Worm (Caenorhabditis elegans) whole organism, L4 larva: ENCODE results near the gene tag-153.

Source experiments
- D1046.2 ChIP-seq: fragments of 200-800 bp; sonication (Bioruptor generic); IDR thresholded peaks from 2 replicates; pipeline ENCODE4 v1.3.6; 2022; ENCODE audit warnings: missing genetic modification characterization, missing compliant biosample characterization
- T20F7.1 ChIP-seq: fragments of 200-800 bp; sonication (Bioruptor generic); optimal IDR thresholded peaks from 2 replicates; lab custom pipeline; 2018; ENCODE audit warnings: mild to moderate bottlenecking, missing genetic modification characterization, missing compliant biosample characterization
- Y105C5A.15 ChIP-seq: fragments of 200-800 bp; sonication (Bioruptor generic); IDR thresholded peaks from 2 replicates; pipeline ENCODE4 v1.3.6; 2022; ENCODE audit warnings: missing genetic modification characterization, missing compliant biosample characterization
- Y48G9A.11 ChIP-seq: fragments of 200-800 bp; sonication (Bioruptor generic); IDR thresholded peaks from 2 replicates; pipeline ENCODE4 v1.3.6; 2022; ENCODE audit warnings: missing genetic modification reagents, missing genetic modification characterization, missing compliant biosample characterization
- ceh-28 ChIP-seq: fragments of 150-350 bp; optimal IDR thresholded peaks from 2 replicates; lab custom pipeline; 2014; ENCODE audit warnings: missing biosample characterization, missing genetic modification reagents, missing genetic modification characterization
- daf-16 ChIP-seq, 3 experiments: sonication (generic microtip); optimal IDR thresholded peaks; 2 replicates each; lab custom pipeline; 2016 to 2017; ENCODE audit warnings: missing genetic modification characterization in 3 of 3, missing genetic modification reagents in 3 of 3, mild to moderate bottlenecking in 2 of 3, missing compliant biosample characterization in 2 of 3, missing biosample characterization in 1 of 3, moderate library complexity in 1 of 3
- daf-19 ChIP-seq: fragments of 200-800 bp; sonication (Bioruptor generic); conservative IDR thresholded peaks from 2 replicates; pipeline ENCODE4 v1.3.6; 2022; ENCODE audit warnings: missing genetic modification characterization, missing compliant biosample characterization
- dmd-6 ChIP-seq: fragments of 200-800 bp; sonication (Bioruptor generic); IDR thresholded peaks from 2 replicates; pipeline ENCODE4 v1.3.6; 2022; ENCODE audit warnings: missing genetic modification reagents, missing genetic modification characterization, missing compliant biosample characterization
- dpl-1 ChIP-seq: fragments of 150-350 bp; optimal IDR thresholded peaks from 2 replicates; lab custom pipeline; 2014; ENCODE audit warnings: missing biosample characterization, missing genetic modification reagents, missing genetic modification characterization
- dve-1 ChIP-seq: sonication (generic microtip); optimal IDR thresholded peaks from 2 replicates; lab custom pipeline; 2017; ENCODE audit warnings: antibody characterized with exemption, mild to moderate bottlenecking, missing genetic modification characterization, missing compliant biosample characterization; ENCODE audit not compliant: insufficient read depth
- fkh-10 ChIP-seq: fragments of 150-350 bp; optimal IDR thresholded peaks from 2 replicates; lab custom pipeline; 2014; ENCODE audit warnings: missing biosample characterization, missing genetic modification reagents, missing genetic modification characterization
- fos-1 ChIP-seq: fragments of 150-350 bp; optimal IDR thresholded peaks from 2 replicates; lab custom pipeline; 2014; ENCODE audit warnings: missing biosample characterization, missing genetic modification characterization
- hif-1 ChIP-seq, 2 experiments: sonication (generic microtip); optimal IDR thresholded peaks; 2 replicates each; lab custom pipeline; 2016 to 2017; ENCODE audit warnings: missing compliant biosample characterization in 2 of 2, missing genetic modification characterization in 2 of 2, missing genetic modification reagents in 2 of 2, missing genotype in 2 of 2, mild to moderate bottlenecking in 1 of 2
- hlh-11 ChIP-seq: fragments of 200-800 bp; sonication (Bioruptor generic); optimal IDR thresholded peaks from 2 replicates; lab custom pipeline; 2018; ENCODE audit warnings: mild to moderate bottlenecking, missing genetic modification characterization, missing compliant biosample characterization
- hlh-30 ChIP-seq: sonication (generic microtip); optimal IDR thresholded peaks from 2 replicates; lab custom pipeline; 2017; ENCODE audit warnings: antibody characterized with exemption, mild to moderate bottlenecking, missing genetic modification characterization, missing compliant biosample characterization; ENCODE audit not compliant: insufficient read depth
- lin-1 ChIP-seq: fragments of 200-800 bp; sonication (Bioruptor generic); IDR thresholded peaks from 2 replicates; pipeline ENCODE4 v1.3.6; 2022; ENCODE audit warnings: missing genetic modification reagents, missing genetic modification characterization, missing compliant biosample characterization
- lin-13 ChIP-seq: fragments of 150-350 bp; optimal IDR thresholded peaks from 2 replicates; lab custom pipeline; 2014; ENCODE audit warnings: missing biosample characterization, missing genetic modification reagents, missing genetic modification characterization
- lir-3 ChIP-seq: sonication (generic microtip); optimal IDR thresholded peaks from 2 replicates; lab custom pipeline; 2016; ENCODE audit warnings: mild to moderate bottlenecking, missing genetic modification characterization, missing compliant biosample characterization
- madf-5 ChIP-seq, 2 experiments: fragments of 200-800 bp; sonication (Bioruptor generic); IDR thresholded peaks; 2 replicates each; pipeline ENCODE4 v1.3.6; 2022; ENCODE audit warnings: missing compliant biosample characterization in 2 of 2, missing genetic modification characterization in 2 of 2
- mdl-1 ChIP-seq, 2 experiments: fragments of 150-350 bp in 1 of 2; sonication (generic microtip) in 1 of 2; optimal IDR thresholded peaks; 2 replicates each; lab custom pipeline; 2014 to 2017; ENCODE audit warnings: missing biosample characterization in 2 of 2, missing genetic modification characterization in 2 of 2
- mdt-29 ChIP-seq: fragments of 200-800 bp; sonication (Bioruptor generic); IDR thresholded peaks from 2 replicates; pipeline ENCODE4 v1.3.6; 2022; ENCODE audit warnings: missing genetic modification reagents, missing genetic modification characterization, missing compliant biosample characterization
- mxl-3 ChIP-seq: fragments of 200-800 bp; sonication (Bioruptor generic); optimal IDR thresholded peaks from 2 replicates; lab custom pipeline; 2018; ENCODE audit warnings: mild to moderate bottlenecking, missing genetic modification characterization, missing compliant biosample characterization
- nhr-111 ChIP-seq: fragments of 200-800 bp; sonication (Bioruptor generic); optimal IDR thresholded peaks from 2 replicates; lab custom pipeline; 2018; ENCODE audit warnings: mild to moderate bottlenecking, missing genetic modification characterization, missing compliant biosample characterization
- nhr-28 ChIP-seq: fragments of 150-350 bp; optimal IDR thresholded peaks from 2 replicates; lab custom pipeline; 2014; ENCODE audit warnings: missing biosample characterization, missing genetic modification characterization
- nhr-41 ChIP-seq: fragments of 200-800 bp; sonication (Bioruptor generic); IDR thresholded peaks from 2 replicates; pipeline ENCODE4 v1.3.6; 2022; ENCODE audit warnings: missing genetic modification reagents, missing genetic modification characterization, missing compliant biosample characterization
- pha-4 ChIP-seq, 2 experiments: fragments of 150-350 bp in 1 of 2; fragments of 200-800 bp in 1 of 2; sonication (Bioruptor generic) in 1 of 2; IDR thresholded peaks in 1 of 2; optimal IDR thresholded peaks in 1 of 2; 2 replicates each; pipeline versions ENCODE4 v1.3.6 to Lab custom; 2014 to 2022; ENCODE audit warnings: missing genetic modification characterization in 2 of 2, missing genetic modification reagents in 2 of 2, missing biosample characterization in 1 of 2, missing compliant biosample characterization in 1 of 2
- php-3 ChIP-seq: fragments of 200-800 bp; sonication (Bioruptor generic); IDR thresholded peaks from 2 replicates; pipeline ENCODE4 v1.3.6; 2022; ENCODE audit warnings: missing genetic modification reagents, missing genetic modification characterization, missing compliant biosample characterization
- pqm-1 ChIP-seq: sonication (generic microtip); optimal IDR thresholded peaks from 2 replicates; lab custom pipeline; 2017; ENCODE audit warnings: missing biosample characterization, missing genetic modification characterization
- rbr-2 ChIP-seq: sonication (generic microtip); optimal IDR thresholded peaks from 2 replicates; lab custom pipeline; 2016; ENCODE audit warnings: missing genotype, missing genetic modification characterization, missing compliant biosample characterization
- saeg-2 ChIP-seq: fragments of 200-800 bp; sonication (Bioruptor generic); IDR thresholded peaks from 2 replicates; pipeline ENCODE4 v1.3.6; 2022; ENCODE audit warnings: missing genetic modification reagents, missing genetic modification characterization, missing compliant biosample characterization
- skn-1 ChIP-seq: fragments of 150-350 bp; optimal IDR thresholded peaks from 2 replicates; lab custom pipeline; 2014; ENCODE audit warnings: missing biosample characterization, missing genetic modification characterization
- snpc-1.2 ChIP-seq: fragments of 200-800 bp; sonication (Bioruptor generic); IDR thresholded peaks from 2 replicates; pipeline ENCODE4 v1.3.6; 2022; ENCODE audit warnings: missing genetic modification reagents, missing genetic modification characterization, missing compliant biosample characterization
- unc-62 ChIP-seq, 3 experiments: fragments of 150-350 bp in 1 of 3; sonication (generic microtip); optimal IDR thresholded peaks in 2 of 3; peaks in 1 of 3; 1 replicate in 1 of 3; 2 replicates in 2 of 3; lab custom pipeline; 2014 to 2017; ENCODE audit warnings: missing biosample characterization in 3 of 3, missing genetic modification characterization in 3 of 3, missing genetic modification reagents in 3 of 3, missing genotype in 1 of 3
- zip-2 ChIP-seq: fragments of 150-350 bp; optimal IDR thresholded peaks from 2 replicates; lab custom pipeline; 2014; ENCODE audit warnings: missing biosample characterization, missing genetic modification characterization

Gene tag-153

DNA sequence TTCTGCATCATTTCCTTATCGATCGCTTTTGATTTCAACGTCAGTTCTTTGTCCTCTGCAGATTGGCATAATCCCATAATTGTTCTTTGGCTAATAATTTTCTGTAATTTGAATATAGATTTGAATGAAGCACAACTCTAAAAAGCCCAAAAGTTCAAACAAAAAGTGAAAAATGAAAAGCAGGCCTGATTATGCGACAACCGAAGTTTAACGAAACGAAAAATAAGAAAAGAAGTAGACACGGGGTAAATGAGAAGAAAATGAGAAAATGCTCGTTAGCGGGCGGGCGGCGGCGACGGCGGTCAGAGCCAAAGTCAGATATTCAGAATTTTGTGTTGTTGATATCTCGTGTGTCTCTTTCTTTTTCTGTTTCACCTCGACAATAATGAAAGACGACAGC, 36.8 kb downstream of the tag-153 start, which contains the start of gene gpa-3:
Gene gpa-3, minus strand, starts transcription at position 101 of the 400 bp plus-strand sequence.
- no peak for TF ChIP-seq D1046.2 (GFP tag; lab: Robert Waterston, UW)
- peak in 1 of 2 experiments; percentile 68 for TF ChIP-seq unc-62 (GFP tag; optimal IDR thresholded peaks at IDR 0.05 in 1 of 2; lab: Kevin White, UChicago)
- no peak for TF ChIP-seq unc-62 (tag; optimal IDR thresholded peaks at IDR 0.05; lab: Kevin White, UChicago)

- TF ChIP-seq hlh-11 (tag; lab: Kevin White, UChicago) (no peak), nhr-111 (GFP tag; lab: Kevin White, UChicago) (no peak), pqm-1 (tag; lab: Kevin White, UChicago) (peak; percentile 51), saeg-2 (GFP tag; lab: Robert Waterston, UW) (no peak), mdt-29 (GFP tag; lab: Robert Waterston, UW) (no peak), daf-19 (no peak), nhr-28 (tag; lab: Kevin White, UChicago) (peak; percentile 10), dmd-6 (GFP tag; lab: Robert Waterston, UW) (peak; percentile 12; the same call in 1 of the 2 replicates), nhr-41 (GFP tag; lab: Robert Waterston, UW) (no peak), hlh-30 (tag; lab: Kevin White, UChicago) (no peak), madf-5 (GFP tag; IDR thresholded peaks at IDR 0.05; lab: Robert Waterston, UW) (no peak)
These were observed 48.1 kb downstream of the tag-153 start, which contains the start of gene E02C12.6 for ce11 chrV:9370986-9371385. Gene E02C12.6 (minus strand): TSS chrV:9371086.

ce11 chrV:9373473-9373872, 50.6 kb downstream of the tag-153 start, which contains the start of gene E02C12.8:
Gene E02C12.8 (minus strand): TSS chrV:9373613.
- TF ChIP-seq T20F7.1 (GFP tag; lab: Kevin White, UChicago) (peak; percentile 23), unc-62 (GFP tag; optimal IDR thresholded peaks at IDR 0.05 in 1 of 2; lab: Kevin White, UChicago) (peak in 1 of 2 experiments; percentile 9), unc-62 (tag; optimal IDR thresholded peaks at IDR 0.05; lab: Kevin White, UChicago) (no peak), zip-2 (tag; lab: Kevin White, UChicago) (peak; percentile 58), pqm-1 (tag; lab: Kevin White, UChicago) (peak; percentile 93), hlh-30 (tag; lab: Kevin White, UChicago) (peak; percentile 2), dmd-6 (GFP tag; lab: Robert Waterston, UW) (peak; percentile 80), dve-1 (tag; lab: Kevin White, UChicago) (peak; percentile 56), daf-16 (GFP tag; optimal IDR thresholded peaks at IDR 0.05; lab: Kevin White, UChicago) (no peak), daf-16 (tag; optimal IDR thresholded peaks at IDR 0.05; lab: Kevin White, UChicago) (peak; percentile 54), skn-1 (no peak), fkh-10 (no peak), mxl-3 (GFP tag; lab: Kevin White, UChicago) (peak; percentile 17), Y48G9A.11 (no peak), lin-1 (GFP tag; lab: Robert Waterston, UW) (0 out of 2 replicates have a peak, but pooled peaks have one; percentile 14), nhr-28 (tag; lab: Kevin White, UChicago) (peak; percentile 72)

DNA sequence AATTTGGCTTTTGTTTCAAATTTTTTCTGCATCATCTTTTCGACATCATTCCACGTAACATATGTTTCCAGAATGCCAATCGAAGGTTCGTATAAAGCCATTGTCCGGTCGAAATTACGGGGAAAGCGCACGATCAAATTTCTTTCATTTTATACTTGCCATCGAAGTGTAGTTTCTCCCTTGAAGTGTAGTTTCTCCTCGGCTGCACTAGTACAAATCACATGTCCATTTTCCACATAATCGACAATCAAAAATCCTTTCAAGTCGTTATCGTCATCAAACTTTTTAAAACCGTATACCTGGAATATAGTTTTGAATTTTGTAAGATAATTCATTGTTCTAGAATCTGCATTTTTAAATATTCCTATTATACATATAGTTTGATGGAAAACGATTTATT, 52.5 kb downstream of the tag-153 start, which contains the start of gene E02C12.9:
Gene E02C12.9, minus strand, starts transcription at position 101 of the 400 bp plus-strand sequence.
- no peak for TF ChIP-seq mdl-1 (tag; optimal IDR thresholded peaks at IDR 0.05; lab: Kevin White, UChicago)

ce11 chrV:9376417-9376816, 53.5 kb downstream of the tag-153 start, which contains the start of gene E02C12.19:
Gene E02C12.19 (minus strand): TSS chrV:9376517.
- TF ChIP-seq hif-1 (tag; optimal IDR thresholded peaks at IDR 0.05; lab: Kevin White, UChicago) (no peak), skn-1 (no peak), dpl-1 (GFP tag; lab: Kevin White, UChicago) (no peak), lin-13 (GFP tag; lab: Kevin White, UChicago) (no peak), daf-16 (GFP tag; optimal IDR thresholded peaks at IDR 0.05; lab: Kevin White, UChicago) (no peak), daf-16 (tag; optimal IDR thresholded peaks at IDR 0.05; lab: Kevin White, UChicago) (no peak), snpc-1.2 (GFP tag; lab: Robert Waterston, UW) (no peak), zip-2 (tag; lab: Kevin White, UChicago) (no peak), Y105C5A.15 (GFP tag; lab: Robert Waterston, UW) (no peak), pha-4 (GFP tag; IDR thresholded peaks at IDR 0.05; lab: Robert Waterston, UW) (no peak), pha-4 (tag; optimal IDR thresholded peaks at IDR 0.05; lab: Kevin White, UChicago) (no peak), rbr-2 (no peak), unc-62 (GFP tag; optimal IDR thresholded peaks at IDR 0.05 in 1 of 2; lab: Kevin White, UChicago) (no peak), unc-62 (tag; optimal IDR thresholded peaks at IDR 0.05; lab: Kevin White, UChicago) (no peak), fos-1 (tag; lab: Kevin White, UChicago) (no peak), lir-3 (tag; lab: Kevin White, UChicago) (no peak), php-3 (GFP tag; lab: Robert Waterston, UW) (no peak), ceh-28 (tag; lab: Kevin White, UChicago) (no peak)
- TF ChIP-seq, all 104 proteins: peak for 0
